Fruit fly (Drosophila melanogaster) whole organism, embryonic: ENCODE results near the gene Qsox2.

ENCODE experiments used
- Awh ChIP-seq: fragments of 200-800 bp; sonication (Bioruptor generic); IDR thresholded peaks from 2 replicates; pipeline ENCODE4, ENCODE4 v1.3.6; 2022; ENCODE audit warnings: missing biosample characterization, missing genetic modification characterization
- CG10543 ChIP-seq: fragments of 200-800 bp; sonication (Bioruptor generic); optimal IDR thresholded peaks from 3 replicates; lab custom pipeline; 2017; ENCODE audit warnings: missing biosample characterization, mild to moderate bottlenecking, missing genetic modification characterization, moderate library complexity
- CG11398 ChIP-seq: fragments of 200-800 bp; sonication (Bioruptor generic); optimal IDR thresholded peaks from 2 replicates; lab custom pipeline; 2016; ENCODE audit warnings: missing biosample characterization, missing genetic modification characterization
- CG11696 ChIP-seq: fragments of 200-800 bp; sonication (Bioruptor generic); IDR thresholded peaks from 2 replicates; pipeline ENCODE4 v1.3.6; 2022; ENCODE audit warnings: missing biosample characterization, missing genetic modification characterization
- CG11723 ChIP-seq: fragments of 200-800 bp; sonication (Bioruptor generic); optimal IDR thresholded peaks from 2 replicates; lab custom pipeline; 2017; ENCODE audit warnings: missing biosample characterization, mild to moderate bottlenecking, missing genetic modification characterization
- CG12391 ChIP-seq: fragments of 200-800 bp; sonication (Bioruptor generic); optimal IDR thresholded peaks from 3 replicates; lab custom pipeline; 2018; ENCODE audit warnings: missing biosample characterization, mild to moderate bottlenecking, missing genetic modification characterization, moderate library complexity
- CG12769 ChIP-seq: fragments of 200-800 bp; sonication (Bioruptor generic); optimal IDR thresholded peaks from 2 replicates; lab custom pipeline; 2019; ENCODE audit warnings: missing biosample characterization, mild to moderate bottlenecking, missing genetic modification characterization, moderate library complexity
- CG16813 ChIP-seq: fragments of 200-800 bp; sonication (Bioruptor generic); IDR thresholded peaks from 3 replicates; pipeline ENCODE4 v1.3.6; 2022; ENCODE audit warnings: missing biosample characterization, missing genetic modification characterization; ENCODE audit not compliant: partially characterized antibody
- CG18476 ChIP-seq: fragments of 200-800 bp; sonication (Bioruptor generic); optimal IDR thresholded peaks from 2 replicates; lab custom pipeline; 2016; ENCODE audit warnings: missing biosample characterization, mild to moderate bottlenecking, missing genetic modification characterization
- CG2678 ChIP-seq: fragments of 200-800 bp; sonication (Bioruptor generic); optimal IDR thresholded peaks from 3 replicates; lab custom pipeline; 2019; ENCODE audit warnings: missing biosample characterization, mild to moderate bottlenecking, missing genetic modification characterization, moderate library complexity
- CG32772 ChIP-seq: fragments of 200-800 bp; sonication (Bioruptor generic); IDR thresholded peaks from 2 replicates; pipeline ENCODE4 v1.3.6; 2022; ENCODE audit warnings: missing biosample characterization, missing genetic modification characterization
- CG3838 ChIP-seq: fragments of 200-800 bp; sonication (Bioruptor generic); optimal IDR thresholded peaks from 3 replicates; lab custom pipeline; 2016; ENCODE audit warnings: missing biosample characterization, missing genetic modification characterization
- CG4282 ChIP-seq: fragments of 200-800 bp; sonication (Bioruptor generic); optimal IDR thresholded peaks from 2 replicates; lab custom pipeline; 2016; ENCODE audit warnings: missing biosample characterization, missing genetic modification characterization
- CoRest ChIP-seq: fragments of 200-800 bp; sonication (Bioruptor generic); optimal IDR thresholded peaks from 3 replicates; lab custom pipeline; 2018; ENCODE audit warnings: missing biosample characterization, mild to moderate bottlenecking, missing genetic modification characterization, moderate library complexity
- D19B ChIP-seq: fragments of 200-800 bp; sonication (Bioruptor generic); optimal IDR thresholded peaks from 2 replicates; lab custom pipeline; 2017; ENCODE audit warnings: missing biosample characterization, mild to moderate bottlenecking, missing genetic modification characterization
- Dip2 ChIP-seq: fragments of 200-800 bp; sonication (Bioruptor generic); IDR thresholded peaks from 2 replicates; pipeline ENCODE4 v1.3.6; 2022; ENCODE audit warnings: missing biosample characterization, missing genetic modification characterization
- Elba2 ChIP-seq: fragments of 200-800 bp; sonication (Bioruptor generic); optimal IDR thresholded peaks from 3 replicates; lab custom pipeline; 2016; ENCODE audit warnings: missing biosample characterization, missing genetic modification characterization
- Ets65A ChIP-seq: fragments of 200-800 bp; sonication (Bioruptor generic); peaks from one replicate; lab custom pipeline; 2016; ENCODE audit warnings: missing biosample characterization, missing genetic modification characterization
- Lpt ChIP-seq: fragments of >200 bp; optimal IDR thresholded peaks from 2 replicates; lab custom pipeline; 2018; ENCODE audit warnings: missing biosample characterization, missing genetic modification characterization
- MTF-1 ChIP-seq: fragments of 200-800 bp; sonication (Bioruptor generic); optimal IDR thresholded peaks from 2 replicates; lab custom pipeline; 2018; ENCODE audit warnings: missing biosample characterization, mild to moderate bottlenecking, missing genetic modification characterization, borderline replicate concordance
- NC2β ChIP-seq: fragments of 200-800 bp; sonication (Bioruptor generic); optimal IDR thresholded peaks from 2 replicates; lab custom pipeline; 2016; ENCODE audit warnings: missing biosample characterization, missing genetic modification characterization
- Nf-YA ChIP-seq: fragments of 200-800 bp; sonication (Bioruptor generic); IDR thresholded peaks from 2 replicates; pipeline ENCODE4 v1.3.6; 2022; ENCODE audit warnings: missing biosample characterization, missing genetic modification characterization
- Nf-YB ChIP-seq: fragments of 200-800 bp; sonication (Bioruptor generic); optimal IDR thresholded peaks from 3 replicates; lab custom pipeline; 2019; ENCODE audit warnings: missing biosample characterization, mild to moderate bottlenecking, missing genetic modification characterization, moderate library complexity
- Oaz ChIP-seq: fragments of 200-800 bp; sonication (Bioruptor generic); IDR thresholded peaks from 2 replicates; pipeline ENCODE4 v1.3.6; 2022; ENCODE audit warnings: missing biosample characterization, missing genetic modification characterization
- PHDP ChIP-seq: fragments of 200-800 bp; sonication (Bioruptor generic); optimal IDR thresholded peaks from 3 replicates; lab custom pipeline; 2018; ENCODE audit warnings: missing biosample characterization, mild to moderate bottlenecking, missing genetic modification characterization, moderate library complexity
- Pdp1 ChIP-seq, 2 experiments: fragments of 200-800 bp; sonication (Bioruptor generic); optimal IDR thresholded peaks; 3 replicates each; lab custom pipeline; 2016; ENCODE audit warnings: missing biosample characterization in 2 of 2, missing genetic modification characterization in 2 of 2, mild to moderate bottlenecking in 1 of 2, moderate library complexity in 1 of 2
- Sry-δ ChIP-seq: fragments of 200-800 bp; sonication (Bioruptor generic); optimal IDR thresholded peaks from 2 replicates; lab custom pipeline; 2016; ENCODE audit warnings: missing biosample characterization, missing genetic modification characterization
- ash1 ChIP-seq: fragments of 200-800 bp; sonication (Bioruptor generic); optimal IDR thresholded peaks from 2 replicates; lab custom pipeline; 2018; ENCODE audit warnings: missing biosample characterization, mild to moderate bottlenecking, missing genetic modification characterization
- bsh ChIP-seq, 2 experiments: fragments of 200-800 bp; sonication (Bioruptor generic); optimal IDR thresholded peaks; 2 replicates each; lab custom pipeline; 2017 to 2018; ENCODE audit warnings: mild to moderate bottlenecking in 2 of 2, missing biosample characterization in 2 of 2, missing genetic modification characterization in 2 of 2, moderate library complexity in 1 of 2
- crc ChIP-seq: fragments of 200-800 bp; sonication (Bioruptor generic); optimal IDR thresholded peaks from 2 replicates; lab custom pipeline; 2016; ENCODE audit warnings: missing biosample characterization, missing genetic modification characterization
- croc ChIP-seq: fragments of 200-800 bp; sonication (Bioruptor generic); conservative IDR thresholded peaks from 3 replicates; pipeline ENCODE4 v1.3.6; 2022; ENCODE audit warnings: missing biosample characterization, missing genetic modification characterization
- gem ChIP-seq: fragments of 200-800 bp; sonication (Bioruptor generic); optimal IDR thresholded peaks from 2 replicates; lab custom pipeline; 2019; ENCODE audit warnings: missing biosample characterization, mild to moderate bottlenecking, missing genetic modification characterization, moderate library complexity
- ham ChIP-seq: fragments of 200-800 bp; sonication (Bioruptor generic); IDR thresholded peaks from 2 replicates; pipeline ENCODE4 v1.3.6; 2022; ENCODE audit warnings: missing biosample characterization, missing genetic modification characterization
- lov ChIP-seq, 2 experiments: fragments of 200-800 bp in 1 of 2; fragments of >200 bp in 1 of 2; sonication (Bioruptor generic) in 1 of 2; IDR thresholded peaks in 1 of 2; optimal IDR thresholded peaks in 1 of 2; 2 replicates in 1 of 2; 3 replicates in 1 of 2; pipeline versions ENCODE4 v1.3.6 to Lab custom; 2017 to 2022; ENCODE audit warnings: missing biosample characterization in 1 of 2, missing genetic modification characterization in 1 of 2
- luna ChIP-seq: fragments of 200-800 bp; sonication (Bioruptor generic); optimal IDR thresholded peaks from 2 replicates; lab custom pipeline; 2016; ENCODE audit warnings: missing biosample characterization, missing genetic modification characterization
- mirr ChIP-seq: fragments of 200-800 bp; sonication (Bioruptor generic); optimal IDR thresholded peaks from 3 replicates; lab custom pipeline; 2018; ENCODE audit warnings: missing biosample characterization, mild to moderate bottlenecking, missing genetic modification characterization
- nerfin-1 ChIP-seq: fragments of 200-800 bp; sonication (Bioruptor generic); optimal IDR thresholded peaks from 3 replicates; lab custom pipeline; 2019; ENCODE audit warnings: missing biosample characterization, mild to moderate bottlenecking, missing genetic modification characterization, moderate library complexity
- nom ChIP-seq: fragments of 200-800 bp; sonication (Bioruptor generic); optimal IDR thresholded peaks from 2 replicates; lab custom pipeline; 2017; ENCODE audit warnings: missing biosample characterization, missing genetic modification characterization, mild to moderate bottlenecking, moderate library complexity, missing genetic modification reagents
- pnt ChIP-seq: fragments of 200-800 bp; sonication (Bioruptor generic); optimal IDR thresholded peaks from 3 replicates; lab custom pipeline; 2016; ENCODE audit warnings: missing biosample characterization, missing genetic modification characterization
- ranshi ChIP-seq: fragments of 200-800 bp; sonication (Bioruptor generic); IDR thresholded peaks from 2 replicates; pipeline ENCODE4 v1.3.6; 2022; ENCODE audit warnings: missing biosample characterization, missing genetic modification characterization
- run ChIP-seq: fragments of 200-800 bp; sonication (Bioruptor generic); optimal IDR thresholded peaks from 3 replicates; lab custom pipeline; 2018; ENCODE audit warnings: missing biosample characterization, mild to moderate bottlenecking, missing genetic modification characterization
- sna ChIP-seq: fragments of 200-800 bp; sonication (Bioruptor generic); IDR thresholded peaks from 2 replicates; pipeline ENCODE4 v1.3.6; 2022; ENCODE audit warnings: missing biosample characterization, missing genetic modification characterization; ENCODE audit not compliant: partially characterized antibody
- sob ChIP-seq: fragments of 200-800 bp; sonication (Bioruptor generic); IDR thresholded peaks from 2 replicates; pipeline ENCODE4 v1.3.6; 2022; ENCODE audit warnings: missing biosample characterization, missing genetic modification characterization
- vfl ChIP-seq: fragments of 200-800 bp; sonication (Bioruptor generic); optimal IDR thresholded peaks from 2 replicates; lab custom pipeline; 2016; ENCODE audit warnings: missing biosample characterization, missing genetic modification characterization

Qsox2 gene

dm6 chr3R:21921363-21922208, 8.0 kb downstream of the Qsox2 start (continued):
- TF ChIP-seq CG12769 (tag; lab: Kevin White, UChicago) = peak; percentile 59
- no peak for TF ChIP-seq CG11723
- peak; percentile 22 for TF ChIP-seq CoRest
- peak; percentile 25 for TF ChIP-seq D19B
- TF ChIP-seq CG16813 (GFP tag; lab: Robert Waterston, UW) = 0 out of 3 replicates have a peak, but pooled peaks have one; percentile 15
- peak; percentile 19 for TF ChIP-seq Ets65A (GFP tag; lab: Kevin White, UChicago)
- no peak for TF ChIP-seq vfl (GFP tag; lab: Kevin White, UChicago)
- peak; percentile 33 for TF ChIP-seq gem (tag; lab: Kevin White, UChicago)
- TF ChIP-seq CG4282 (GFP tag; lab: Kevin White, UChicago) = no peak
- no peak for TF ChIP-seq nerfin-1 (tag; lab: Kevin White, UChicago)

DNA sequence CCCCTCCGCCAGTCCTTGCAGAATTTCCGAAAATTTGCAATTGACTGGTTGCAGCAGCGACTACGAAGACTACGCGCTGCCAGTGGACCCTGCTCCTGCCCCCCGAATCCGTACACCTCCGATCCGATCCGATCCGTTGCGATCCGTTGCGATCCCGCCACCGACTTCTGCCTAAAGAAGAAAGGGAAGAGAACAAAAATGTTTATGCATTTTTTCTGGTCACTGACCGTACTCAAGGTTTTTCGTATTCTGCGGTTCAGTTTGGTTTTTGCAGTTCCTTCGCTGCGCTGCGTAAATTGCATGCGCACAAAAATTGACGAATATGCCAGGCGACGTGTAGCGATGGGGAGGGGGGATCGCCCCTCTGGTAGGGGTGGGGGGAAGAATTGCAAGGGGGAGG, 8.7 kb downstream of the Qsox2 start:
- TF ChIP-seq Dip2 (GFP tag; lab: Robert Waterston, UW) (no peak), pnt (GFP tag; lab: Kevin White, UChicago) (no peak), Sry-δ (GFP tag; lab: Kevin White, UChicago) (no peak), CG2678 (tag; lab: Kevin White, UChicago) (no peak), sna (GFP tag; lab: Robert Waterston, UW) (no peak), crc (GFP tag; lab: Kevin White, UChicago) (no peak), Nf-YB (no peak), CG12391 (tag; lab: Kevin White, UChicago) (no peak), CG4282 (GFP tag; lab: Kevin White, UChicago) (no peak), PHDP (tag; lab: Kevin White, UChicago) (no peak), Nf-YA (GFP tag; lab: Robert Waterston, UW) (no peak), CG3838 (no peak), mirr (no peak), Elba2 (GFP tag; lab: Kevin White, UChicago) (no peak), run (tag; lab: Kevin White, UChicago) (no peak), croc (GFP tag; lab: Robert Waterston, UW) (no peak), ranshi (GFP tag; lab: Robert Waterston, UW) (no peak), CG11398 (no peak)

DNA sequence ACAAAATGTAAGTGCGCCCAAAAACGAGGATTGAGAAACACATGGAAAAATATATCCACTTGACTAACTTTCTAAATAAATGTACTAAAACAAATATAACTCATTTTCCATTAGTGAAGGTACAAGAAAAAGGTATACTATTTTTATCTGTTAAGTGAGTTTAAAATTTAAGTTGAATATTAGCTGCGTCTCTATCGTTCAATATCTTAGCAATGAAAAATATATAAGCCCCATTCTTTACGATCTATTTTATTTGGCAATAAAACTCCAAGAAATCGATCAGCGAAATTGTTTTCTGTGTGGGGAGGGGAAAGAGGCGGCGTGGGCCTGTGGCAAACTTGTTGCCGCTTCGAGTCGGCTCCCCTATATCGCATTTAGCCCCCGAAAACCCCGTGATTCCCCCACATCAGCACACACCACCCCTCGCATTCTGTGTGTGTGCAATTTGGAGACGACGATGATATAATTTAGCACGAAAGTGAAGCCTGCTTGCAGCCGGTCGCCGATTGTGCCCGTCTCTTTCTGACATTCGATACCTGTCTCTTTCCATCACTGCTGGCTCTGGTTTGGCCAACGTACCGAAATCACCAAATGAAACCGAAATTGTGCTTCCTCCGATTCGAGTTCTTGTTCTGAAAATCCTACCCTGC, 9.3 kb downstream of the Qsox2 start:
- TF ChIP-seq nom (GFP tag; lab: Kevin White, UChicago) (peak; percentile 65), bsh (GFP tag; optimal IDR thresholded peaks at IDR 0.05; lab: Kevin White, UChicago) (peak in 1 of 2 experiments; percentile 46), sob (GFP tag; lab: Robert Waterston, UW) (no peak), NC2β (GFP tag; lab: Kevin White, UChicago) (no peak), CG10543 (GFP tag; lab: Kevin White, UChicago) (no peak)

DNA sequence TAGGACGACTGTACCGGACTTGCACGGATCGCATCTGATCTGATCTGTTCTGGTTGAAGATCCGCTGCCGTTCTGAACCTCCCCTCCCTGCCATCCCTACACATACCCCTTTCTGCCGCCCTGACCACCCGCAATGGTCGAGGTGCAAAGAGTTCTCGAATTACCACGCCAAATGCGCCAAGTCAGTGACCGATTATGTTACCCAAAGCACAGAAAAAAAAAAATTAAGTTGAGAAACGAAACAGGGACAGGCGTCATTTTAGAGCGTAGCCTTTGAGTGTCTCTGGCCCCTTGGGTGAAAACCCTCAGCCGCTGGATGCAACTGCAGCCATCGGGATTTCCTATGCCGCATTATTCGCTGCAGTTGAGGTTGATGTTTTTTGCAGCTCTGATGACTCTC, 10.2 kb downstream of the Qsox2 start:
- no peak for TF ChIP-seq sob (GFP tag; lab: Robert Waterston, UW)
- TF ChIP-seq Awh = no peak
- no peak for TF ChIP-seq Oaz (GFP tag; lab: Robert Waterston, UW)
- no peak for TF ChIP-seq CG11696 (GFP tag; lab: Robert Waterston, UW)
- TF ChIP-seq ash1 (GFP tag; lab: Kevin White, UChicago) = no peak
- TF ChIP-seq MTF-1 (GFP tag; lab: Kevin White, UChicago) = no peak
- no peak for TF ChIP-seq CG32772 (GFP tag; lab: Robert Waterston, UW)
- no peak for TF ChIP-seq lov (optimal IDR thresholded peaks at IDR 0.05; lab: Kevin White, UChicago)
- TF ChIP-seq lov (GFP tag; IDR thresholded peaks at IDR 0.05; lab: Robert Waterston, UW) = no peak
- TF ChIP-seq ham = no peak
- TF ChIP-seq Lpt = no peak
- no peak for TF ChIP-seq luna (GFP tag; lab: Kevin White, UChicago)
- TF ChIP-seq CG18476 (GFP tag; lab: Kevin White, UChicago) = no peak
- no peak for TF ChIP-seq Pdp1 (GFP tag; optimal IDR thresholded peaks at IDR 0.05; lab: Kevin White, UChicago)
